Fruit fly (Drosophila melanogaster) whole organism, embryonic: ENCODE results near the gene CG11699.
A peak's percentile ranks its signal among the peaks of the same experiment; 100 is the strongest.

Experiments
- Atf6 ChIP-seq: fragments of 200-800 bp; sonication (Bioruptor generic); IDR thresholded peaks from 2 replicates; pipeline ENCODE4 v1.3.6; 2022; ENCODE audit warnings: missing biosample characterization, missing genetic modification characterization
- Blimp-1 ChIP-seq: fragments of 200-800 bp; sonication (Bioruptor generic); optimal IDR thresholded peaks from 3 replicates; lab custom pipeline; 2018; ENCODE audit warnings: missing biosample characterization, missing genetic modification characterization, mild to moderate bottlenecking, moderate library complexity, missing genetic modification reagents
- CG10431 ChIP-seq: fragments of 200-800 bp; sonication (Bioruptor generic); optimal IDR thresholded peaks from 3 replicates; lab custom pipeline; 2018; ENCODE audit warnings: missing biosample characterization, mild to moderate bottlenecking, missing genetic modification characterization
- CG10654 ChIP-seq: fragments of 200-800 bp; sonication (Bioruptor generic); optimal IDR thresholded peaks from 2 replicates; lab custom pipeline; 2016; ENCODE audit warnings: missing biosample characterization, missing genetic modification characterization
- CG10959 ChIP-seq: fragments of 200-800 bp; sonication (Bioruptor generic); IDR thresholded peaks from 2 replicates; pipeline ENCODE4 v1.3.6; 2022; ENCODE audit warnings: missing biosample characterization, missing genetic modification characterization
- CG12942 ChIP-seq: fragments of 200-800 bp; sonication (Bioruptor generic); optimal IDR thresholded peaks from 3 replicates; lab custom pipeline; 2016; ENCODE audit warnings: missing biosample characterization, missing genetic modification characterization
- CG15514 ChIP-seq: fragments of 200-800 bp; sonication (Bioruptor generic); optimal IDR thresholded peaks from 3 replicates; lab custom pipeline; 2017; ENCODE audit warnings: missing biosample characterization, missing genetic modification characterization, mild to moderate bottlenecking, moderate library complexity, missing genetic modification reagents
- CG17802 ChIP-seq: fragments of 200-800 bp; sonication (Bioruptor generic); optimal IDR thresholded peaks from 2 replicates; lab custom pipeline; 2018; ENCODE audit warnings: missing biosample characterization, mild to moderate bottlenecking, missing genetic modification characterization, moderate library complexity
- CG18011 ChIP-seq: fragments of 200-800 bp; sonication (Bioruptor generic); optimal IDR thresholded peaks from 2 replicates; lab custom pipeline; 2017; ENCODE audit warnings: missing biosample characterization, missing genetic modification characterization, mild to moderate bottlenecking, moderate library complexity, missing genotype
- CG18599 ChIP-seq: fragments of 200-800 bp; sonication (Bioruptor generic); optimal IDR thresholded peaks from 3 replicates; lab custom pipeline; 2017; ENCODE audit warnings: missing biosample characterization, missing genetic modification characterization, mild to moderate bottlenecking, moderate library complexity, missing genetic modification reagents
- CG33213 ChIP-seq: fragments of 200-800 bp; sonication (Bioruptor generic); optimal IDR thresholded peaks from 3 replicates; lab custom pipeline; 2016; ENCODE audit warnings: missing biosample characterization, missing genetic modification characterization
- CG34224 ChIP-seq: fragments of 200-800 bp; sonication (Bioruptor generic); IDR thresholded peaks from 3 replicates; pipeline ENCODE4 v1.3.6; 2022; ENCODE audit warnings: missing biosample characterization, missing genetic modification characterization; ENCODE audit not compliant: partially characterized antibody
- CG34422 ChIP-seq: fragments of 200-800 bp; sonication (Bioruptor generic); IDR thresholded peaks from 3 replicates; pipeline ENCODE4 v1.3.6; 2022; ENCODE audit warnings: missing biosample characterization, missing genetic modification characterization
- CG4424 ChIP-seq: fragments of 200-800 bp; sonication (Bioruptor generic); optimal IDR thresholded peaks from 3 replicates; lab custom pipeline; 2016; ENCODE audit warnings: missing biosample characterization, missing genetic modification characterization
- CG6175 ChIP-seq: fragments of 200-800 bp; sonication (Bioruptor generic); IDR thresholded peaks from 3 replicates; pipeline ENCODE4 v1.3.6; 2022; ENCODE audit warnings: missing biosample characterization, missing genetic modification characterization
- CG6765 ChIP-seq: fragments of 200-800 bp; sonication (Bioruptor generic); optimal IDR thresholded peaks from 3 replicates; lab custom pipeline; 2017; ENCODE audit warnings: missing biosample characterization, mild to moderate bottlenecking, missing genetic modification characterization
- CG6791 ChIP-seq: fragments of 200-800 bp; sonication (Bioruptor generic); IDR thresholded peaks from 3 replicates; pipeline ENCODE4 v1.3.6; 2022; ENCODE audit warnings: missing biosample characterization, missing genetic modification characterization; ENCODE audit not compliant: partially characterized antibody
- CG7928 ChIP-seq: fragments of 200-800 bp; sonication (Bioruptor generic); optimal IDR thresholded peaks from 2 replicates; lab custom pipeline; 2017; ENCODE audit warnings: missing biosample characterization, mild to moderate bottlenecking, missing genetic modification characterization
- CG9797 ChIP-seq: fragments of 200-800 bp; sonication (Bioruptor generic); optimal IDR thresholded peaks from 3 replicates; lab custom pipeline; 2018; ENCODE audit warnings: missing biosample characterization, mild to moderate bottlenecking, missing genetic modification characterization
- CG9817 ChIP-seq: fragments of 200-800 bp; sonication (Bioruptor generic); optimal IDR thresholded peaks from 2 replicates; lab custom pipeline; 2018; ENCODE audit warnings: missing biosample characterization, mild to moderate bottlenecking, missing genetic modification characterization, moderate library complexity
- Chrac-16 ChIP-seq: fragments of 200-800 bp; sonication (Bioruptor generic); optimal IDR thresholded peaks from 3 replicates; lab custom pipeline; 2016; ENCODE audit warnings: missing biosample characterization, missing genetic modification characterization
- CrebB ChIP-seq: fragments of 200-800 bp; sonication (Bioruptor generic); optimal IDR thresholded peaks from 3 replicates; lab custom pipeline; 2018; ENCODE audit warnings: missing biosample characterization, mild to moderate bottlenecking, missing genetic modification characterization
- Eip74EF ChIP-seq, 2 experiments: fragments of 200-800 bp in 1 of 2; fragments of >200 bp in 1 of 2; sonication (Bioruptor generic) in 1 of 2; optimal IDR thresholded peaks; 2 replicates each; lab custom pipeline; 2017 to 2019; ENCODE audit warnings: missing biosample characterization in 2 of 2, missing genetic modification characterization in 2 of 2, mild to moderate bottlenecking in 1 of 2, moderate library complexity in 1 of 2
- Fer1 ChIP-seq: fragments of 200-800 bp; sonication (Bioruptor generic); optimal IDR thresholded peaks from 2 replicates; lab custom pipeline; 2017; ENCODE audit warnings: missing biosample characterization, mild to moderate bottlenecking, missing genetic modification characterization
- Med ChIP-seq: fragments of 200-800 bp; sonication (Bioruptor generic); peaks from one replicate; lab custom pipeline; 2016; ENCODE audit warnings: missing biosample characterization, missing genetic modification characterization, mild to moderate bottlenecking, inconsistent platforms, moderate library complexity
- Mes4 ChIP-seq: fragments of 200-800 bp; sonication (Bioruptor generic); optimal IDR thresholded peaks from 2 replicates; lab custom pipeline; 2016; ENCODE audit warnings: missing biosample characterization, missing genetic modification characterization
- Scr ChIP-seq: fragments of 200-800 bp; sonication (Bioruptor generic); IDR thresholded peaks from 2 replicates; pipeline ENCODE4 v1.3.6; 2022; ENCODE audit warnings: missing biosample characterization, missing genetic modification characterization; ENCODE audit not compliant: partially characterized antibody
- Side ChIP-seq: fragments of 200-800 bp; sonication (Bioruptor generic); optimal IDR thresholded peaks from 2 replicates; lab custom pipeline; 2016; ENCODE audit warnings: missing biosample characterization, missing genetic modification characterization
- Sox100B ChIP-seq: fragments of 200-800 bp; sonication (Bioruptor generic); optimal IDR thresholded peaks from 3 replicates; lab custom pipeline; 2018; ENCODE audit warnings: missing biosample characterization, mild to moderate bottlenecking, missing genetic modification characterization
- Spps ChIP-seq: fragments of 200-800 bp; sonication (Bioruptor generic); optimal IDR thresholded peaks from 2 replicates; lab custom pipeline; 2018; ENCODE audit warnings: missing biosample characterization, mild to moderate bottlenecking, missing genetic modification characterization
- Sry-β ChIP-seq: fragments of 200-800 bp; sonication (Bioruptor generic); optimal IDR thresholded peaks from 2 replicates; lab custom pipeline; 2018; ENCODE audit warnings: missing biosample characterization, mild to moderate bottlenecking, missing genetic modification characterization, moderate library complexity
- ase ChIP-seq: fragments of 200-800 bp; sonication (Bioruptor generic); IDR thresholded peaks from 3 replicates; pipeline ENCODE4 v1.3.6; 2022; ENCODE audit warnings: missing biosample characterization, missing genetic modification characterization
- bab2 ChIP-seq: fragments of 200-800 bp; sonication (Bioruptor generic); optimal IDR thresholded peaks from 2 replicates; lab custom pipeline; 2016; ENCODE audit warnings: missing biosample characterization, missing genetic modification characterization
- cas ChIP-seq: fragments of 200-800 bp; sonication (Bioruptor generic); IDR thresholded peaks from 2 replicates; pipeline ENCODE4 v1.3.6; 2022; ENCODE audit warnings: missing biosample characterization, missing genetic modification characterization
- en ChIP-seq: fragments of 200-800 bp; sonication (Bioruptor generic); optimal IDR thresholded peaks from 2 replicates; lab custom pipeline; 2016; ENCODE audit warnings: missing biosample characterization, missing genetic modification characterization
- exex ChIP-seq: fragments of 200-800 bp; sonication (Bioruptor generic); optimal IDR thresholded peaks from 4 replicates; lab custom pipeline; 2018; ENCODE audit warnings: missing biosample characterization, mild to moderate bottlenecking, missing genetic modification characterization, moderate library complexity
- fd102C ChIP-seq: fragments of 200-800 bp; sonication (Bioruptor generic); optimal IDR thresholded peaks from 2 replicates; lab custom pipeline; 2018; ENCODE audit warnings: missing biosample characterization, mild to moderate bottlenecking, missing genetic modification characterization, moderate library complexity
- klu ChIP-seq: fragments of 200-800 bp; sonication (Bioruptor generic); IDR thresholded peaks from 2 replicates; pipeline ENCODE4 v1.3.6; 2022; ENCODE audit warnings: missing biosample characterization, missing genetic modification characterization
- kni ChIP-seq: fragments of 200-800 bp; sonication (Bioruptor generic); optimal IDR thresholded peaks from 3 replicates; lab custom pipeline; 2017; ENCODE audit warnings: mild to moderate bottlenecking, missing biosample characterization, missing genetic modification reagents, missing genetic modification characterization
- p53 ChIP-seq: fragments of 200-800 bp; sonication (Bioruptor generic); optimal IDR thresholded peaks from 2 replicates; lab custom pipeline; 2016; ENCODE audit warnings: missing biosample characterization, missing genetic modification characterization
- ranshi ChIP-seq: fragments of 200-800 bp; sonication (Bioruptor generic); IDR thresholded peaks from 2 replicates; pipeline ENCODE4 v1.3.6; 2022; ENCODE audit warnings: missing biosample characterization, missing genetic modification characterization
- repo ChIP-seq: fragments of 200-800 bp; sonication (Bioruptor generic); optimal IDR thresholded peaks from 2 replicates; lab custom pipeline; 2016; ENCODE audit warnings: missing biosample characterization, missing genetic modification characterization
- rib ChIP-seq: fragments of 200-800 bp; sonication (Bioruptor generic); IDR thresholded peaks from 2 replicates; pipeline ENCODE4 v1.3.6; 2022; ENCODE audit warnings: missing biosample characterization, missing genetic modification characterization
- sens-2 ChIP-seq: fragments of 200-800 bp; sonication (Bioruptor generic); IDR thresholded peaks from 2 replicates; pipeline ENCODE4 v1.3.6; 2022; ENCODE audit warnings: missing biosample characterization, missing genetic modification characterization
- sima ChIP-seq: fragments of 200-800 bp; sonication (Bioruptor generic); optimal IDR thresholded peaks from 2 replicates; lab custom pipeline; 2016; ENCODE audit warnings: missing biosample characterization, missing genetic modification characterization
- slou ChIP-seq: fragments of 200-800 bp; sonication (Bioruptor generic); optimal IDR thresholded peaks from 3 replicates; lab custom pipeline; 2016; ENCODE audit warnings: missing biosample characterization, missing genetic modification characterization
- slp2 ChIP-seq: fragments of 200-800 bp; sonication (Bioruptor generic); optimal IDR thresholded peaks from 2 replicates; lab custom pipeline; 2016; ENCODE audit warnings: missing biosample characterization, missing genetic modification characterization
- sqz ChIP-seq: fragments of 200-800 bp; sonication (Bioruptor generic); optimal IDR thresholded peaks from 3 replicates; lab custom pipeline; 2018; ENCODE audit warnings: missing biosample characterization, mild to moderate bottlenecking, missing genetic modification characterization
- trh ChIP-seq: fragments of 200-800 bp; sonication (Bioruptor generic); optimal IDR thresholded peaks from 2 replicates; lab custom pipeline; 2016; ENCODE audit warnings: missing biosample characterization, missing genetic modification characterization
- zen2 ChIP-seq: fragments of 200-800 bp; sonication (Bioruptor generic); IDR thresholded peaks from 3 replicates; pipeline ENCODE4 v1.3.6; 2022; ENCODE audit warnings: missing biosample characterization, missing genetic modification characterization; ENCODE audit not compliant: partially characterized antibody
- zfh1 ChIP-seq: fragments of 200-800 bp; sonication (Bioruptor generic); IDR thresholded peaks from 3 replicates; pipeline ENCODE4 v1.3.6; 2022; ENCODE audit warnings: missing biosample characterization, missing genetic modification characterization

The CG11699 gene

DNA sequence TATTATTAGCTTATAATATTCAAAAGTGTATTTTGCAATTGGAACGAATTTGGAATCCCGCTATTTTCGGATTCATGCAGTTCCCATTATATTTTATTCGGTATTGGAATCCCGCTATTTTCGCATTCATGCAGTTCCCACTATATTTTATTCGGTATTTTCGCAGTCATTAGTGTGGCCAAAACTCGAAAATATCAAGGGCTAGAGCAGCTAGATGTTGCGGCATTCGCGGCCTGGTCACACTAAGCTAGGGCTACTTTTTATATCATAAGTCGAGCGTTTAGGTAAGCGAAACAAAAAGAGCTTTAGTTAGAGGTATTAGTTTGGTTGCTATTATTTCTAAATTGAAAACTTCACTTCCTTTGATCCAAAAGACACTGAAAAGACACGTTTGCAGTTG, 8.4 kb downstream of the CG11699 start (continued):
- no peak for TF ChIP-seq klu
- peak; percentile 92 for TF ChIP-seq CG33213 (GFP tag; lab: Kevin White, UChicago)
- peak; percentile 66 for TF ChIP-seq Med (GFP tag; lab: Kevin White, UChicago)
- no peak for TF ChIP-seq CG17802 (tag; lab: Kevin White, UChicago)
- TF ChIP-seq Chrac-16 (GFP tag; lab: Kevin White, UChicago) = no peak
- TF ChIP-seq trh (GFP tag; lab: Kevin White, UChicago) = no peak
- TF ChIP-seq sima (GFP tag; lab: Kevin White, UChicago) = no peak
- TF ChIP-seq CG9797 = peak; percentile 85
- no peak for TF ChIP-seq Atf6 (GFP tag; lab: Robert Waterston, UW)
- no peak for TF ChIP-seq CG4424 (GFP tag; lab: Kevin White, UChicago)
- TF ChIP-seq ase (GFP tag; lab: Robert Waterston, UW) = no peak
- TF ChIP-seq Sox100B (GFP tag; lab: Kevin White, UChicago) = no peak
- no peak for TF ChIP-seq CG18599 (GFP tag; lab: Kevin White, UChicago)
- TF ChIP-seq CG6175 (GFP tag; lab: Robert Waterston, UW) = no peak
- TF ChIP-seq p53 (GFP tag; lab: Kevin White, UChicago) = no peak
- TF ChIP-seq CG34422 (GFP tag; lab: Robert Waterston, UW) = no peak
- TF ChIP-seq zen2 (GFP tag; lab: Robert Waterston, UW) = peak; percentile 68
- no peak for TF ChIP-seq CG10959 (GFP tag; lab: Robert Waterston, UW)
- TF ChIP-seq CrebB (tag; lab: Kevin White, UChicago) = no peak
- TF ChIP-seq Spps (tag; lab: Kevin White, UChicago) = peak; percentile 13
- no peak for TF ChIP-seq ranshi (GFP tag; lab: Robert Waterston, UW)
- no peak for TF ChIP-seq cas
- no peak for TF ChIP-seq fd102C (GFP tag; lab: Kevin White, UChicago)
- no peak for TF ChIP-seq rib
- TF ChIP-seq Fer1 (GFP tag; lab: Kevin White, UChicago) = peak; percentile 18
- no peak for TF ChIP-seq bab2 (GFP tag; lab: Kevin White, UChicago)
- no peak for TF ChIP-seq exex (tag; lab: Kevin White, UChicago)
- no peak for TF ChIP-seq slou (GFP tag; lab: Kevin White, UChicago)
- peak; percentile 41 for TF ChIP-seq Sry-β
- TF ChIP-seq slp2 (GFP tag; lab: Kevin White, UChicago) = no peak
- no peak for TF ChIP-seq CG18011 (GFP tag; lab: Kevin White, UChicago)
- no peak for TF ChIP-seq kni
- no peak for TF ChIP-seq sqz (GFP tag; lab: Kevin White, UChicago)
- peak; percentile 58 for TF ChIP-seq CG15514 (GFP tag; lab: Kevin White, UChicago)
- TF ChIP-seq CG10654 (GFP tag; lab: Kevin White, UChicago) = no peak
- no peak for TF ChIP-seq Side
- TF ChIP-seq sens-2 (GFP tag; lab: Robert Waterston, UW) = no peak
- no peak for TF ChIP-seq Eip74EF (GFP tag; optimal IDR thresholded peaks at IDR 0.05; lab: Kevin White, UChicago)
- TF ChIP-seq Blimp-1 (GFP tag; lab: Kevin White, UChicago) = no peak
- peak; percentile 69 for TF ChIP-seq CG6791 (GFP tag; lab: Robert Waterston, UW)
- TF ChIP-seq repo = no peak
- TF ChIP-seq CG7928 (GFP tag; lab: Kevin White, UChicago) = peak; percentile 78
- no peak; the same call in 1 of the 2 replicates for TF ChIP-seq Scr
- peak; percentile 2 for TF ChIP-seq CG10431 (GFP tag; lab: Kevin White, UChicago)
- TF ChIP-seq CG6765 (GFP tag; lab: Kevin White, UChicago) = no peak
- no peak for TF ChIP-seq CG9817 (tag; lab: Kevin White, UChicago)
- no peak for TF ChIP-seq Mes4 (GFP tag; lab: Kevin White, UChicago)
- no peak for TF ChIP-seq CG12942 (GFP tag; lab: Kevin White, UChicago)
- no peak for TF ChIP-seq en (GFP tag; lab: Kevin White, UChicago)
- peak; percentile 63 for TF ChIP-seq CG34224 (GFP tag; lab: Robert Waterston, UW)
- TF ChIP-seq zfh1 (GFP tag; lab: Robert Waterston, UW) = no peak
